Fruit fly (Drosophila melanogaster) whole organism, embryonic: ENCODE data around the gene Tbca.

Experiments
- Atf3 ChIP-seq: fragments of 200-800 bp; sonication (Bioruptor generic); optimal IDR thresholded peaks from 3 replicates; lab custom pipeline; 2016; ENCODE audit warnings: missing biosample characterization, missing genetic modification characterization
- CG10366 ChIP-seq: fragments of 200-800 bp; sonication (Bioruptor generic); IDR thresholded peaks from 2 replicates; pipeline ENCODE4 v1.3.6; 2022; ENCODE audit warnings: missing biosample characterization, missing genetic modification characterization
- CG12071 ChIP-seq: fragments of 200-800 bp; sonication (Bioruptor generic); optimal IDR thresholded peaks from 3 replicates; lab custom pipeline; 2018; ENCODE audit warnings: missing biosample characterization, mild to moderate bottlenecking, missing genetic modification characterization
- CG12155 ChIP-seq: fragments of 200-800 bp; sonication (Bioruptor generic); optimal IDR thresholded peaks from 3 replicates; lab custom pipeline; 2016; ENCODE audit warnings: missing biosample characterization, missing genetic modification characterization
- CG12391 ChIP-seq: fragments of 200-800 bp; sonication (Bioruptor generic); optimal IDR thresholded peaks from 3 replicates; lab custom pipeline; 2018; ENCODE audit warnings: missing biosample characterization, mild to moderate bottlenecking, missing genetic modification characterization, moderate library complexity
- CG13287 ChIP-seq: fragments of 200-800 bp; sonication (Bioruptor generic); IDR thresholded peaks from 2 replicates; pipeline ENCODE4 v1.3.6; 2022; ENCODE audit warnings: missing biosample characterization, missing genetic modification characterization; ENCODE audit not compliant: partially characterized antibody
- CG13296 ChIP-seq: fragments of 200-800 bp; sonication (Bioruptor generic); optimal IDR thresholded peaks from 3 replicates; lab custom pipeline; 2018; ENCODE audit warnings: missing biosample characterization, mild to moderate bottlenecking, missing genetic modification characterization
- CG17802 ChIP-seq: fragments of 200-800 bp; sonication (Bioruptor generic); optimal IDR thresholded peaks from 2 replicates; lab custom pipeline; 2018; ENCODE audit warnings: missing biosample characterization, mild to moderate bottlenecking, missing genetic modification characterization, moderate library complexity
- CG1792 ChIP-seq: fragments of 200-800 bp; sonication (Bioruptor generic); optimal IDR thresholded peaks from 2 replicates; lab custom pipeline; 2016; ENCODE audit warnings: missing biosample characterization, missing genetic modification characterization
- CG1832 ChIP-seq: fragments of 200-800 bp; sonication (Bioruptor generic); optimal IDR thresholded peaks from 2 replicates; lab custom pipeline; 2017; ENCODE audit warnings: missing biosample characterization, mild to moderate bottlenecking, missing genetic modification characterization, inconsistent platforms
- CG18619 ChIP-seq: fragments of 200-800 bp; sonication (Bioruptor generic); optimal IDR thresholded peaks from 3 replicates; lab custom pipeline; 2017; ENCODE audit warnings: missing biosample characterization, mild to moderate bottlenecking, missing genetic modification characterization
- CG2116 ChIP-seq: fragments of 200-800 bp; sonication (Bioruptor generic); optimal IDR thresholded peaks from 3 replicates; lab custom pipeline; 2018; ENCODE audit warnings: missing biosample characterization, mild to moderate bottlenecking, missing genetic modification characterization
- CG2120 ChIP-seq: fragments of 200-800 bp; sonication (Bioruptor generic); optimal IDR thresholded peaks from 3 replicates; lab custom pipeline; 2016; ENCODE audit warnings: missing biosample characterization, missing genetic modification characterization
- CG30431 ChIP-seq: fragments of 200-800 bp; sonication (Bioruptor generic); optimal IDR thresholded peaks from 2 replicates; lab custom pipeline; 2017; ENCODE audit warnings: missing biosample characterization, missing genetic modification characterization
- CG3281 ChIP-seq: fragments of 200-800 bp; sonication (Bioruptor generic); optimal IDR thresholded peaks from 3 replicates; lab custom pipeline; 2017; ENCODE audit warnings: missing biosample characterization, mild to moderate bottlenecking, missing genetic modification characterization
- CG9797 ChIP-seq: fragments of 200-800 bp; sonication (Bioruptor generic); optimal IDR thresholded peaks from 3 replicates; lab custom pipeline; 2018; ENCODE audit warnings: missing biosample characterization, mild to moderate bottlenecking, missing genetic modification characterization
- Camta ChIP-seq: fragments of 200-800 bp; sonication (Bioruptor generic); optimal IDR thresholded peaks from 2 replicates; lab custom pipeline; 2016; ENCODE audit warnings: missing biosample characterization, missing genetic modification characterization
- D ChIP-seq, 2 experiments: fragments of 200-800 bp in 1 of 2; fragments of >200 bp in 1 of 2; sonication (Bioruptor generic) in 1 of 2; optimal IDR thresholded peaks; 2 replicates in 1 of 2; 3 replicates in 1 of 2; lab custom pipeline; 2017; ENCODE audit warnings: mild to moderate bottlenecking in 1 of 2, missing biosample characterization in 1 of 2, missing genetic modification characterization in 1 of 2, missing genetic modification reagents in 1 of 2
- Hr39 ChIP-seq: fragments of >200 bp; optimal IDR thresholded peaks from 2 replicates; lab custom pipeline; 2017
- MESR4 ChIP-seq: fragments of 200-800 bp; sonication (Bioruptor generic); optimal IDR thresholded peaks from 2 replicates; lab custom pipeline; 2018; ENCODE audit warnings: missing biosample characterization, mild to moderate bottlenecking, missing genetic modification characterization, moderate library complexity
- Max ChIP-seq: fragments of 200-800 bp; sonication (Bioruptor generic); optimal IDR thresholded peaks from 2 replicates; lab custom pipeline; 2016; ENCODE audit warnings: missing biosample characterization, mild to moderate bottlenecking, missing genetic modification characterization
- abd-A ChIP-seq: fragments of 200-800 bp; sonication (Bioruptor generic); optimal IDR thresholded peaks from 3 replicates; lab custom pipeline; 2019; ENCODE audit warnings: missing biosample characterization, mild to moderate bottlenecking, missing genetic modification characterization, moderate library complexity
- ase ChIP-seq: fragments of 200-800 bp; sonication (Bioruptor generic); IDR thresholded peaks from 3 replicates; pipeline ENCODE4 v1.3.6; 2022; ENCODE audit warnings: missing biosample characterization, missing genetic modification characterization
- btn ChIP-seq: fragments of 200-800 bp; sonication (Bioruptor generic); optimal IDR thresholded peaks from 2 replicates; lab custom pipeline; 2016; ENCODE audit warnings: missing biosample characterization, missing genetic modification characterization
- cg ChIP-seq: fragments of 200-800 bp; sonication (Bioruptor generic); optimal IDR thresholded peaks from 3 replicates; lab custom pipeline; 2019; ENCODE audit warnings: missing biosample characterization, mild to moderate bottlenecking, missing genetic modification characterization, moderate library complexity
- crc ChIP-seq: fragments of 200-800 bp; sonication (Bioruptor generic); optimal IDR thresholded peaks from 2 replicates; lab custom pipeline; 2016; ENCODE audit warnings: missing biosample characterization, missing genetic modification characterization
- croc ChIP-seq: fragments of 200-800 bp; sonication (Bioruptor generic); conservative IDR thresholded peaks from 3 replicates; pipeline ENCODE4 v1.3.6; 2022; ENCODE audit warnings: missing biosample characterization, missing genetic modification characterization
- crol ChIP-seq: fragments of 200-800 bp; sonication (Bioruptor generic); IDR thresholded peaks from 2 replicates; pipeline ENCODE4 v1.3.6; 2022; ENCODE audit warnings: missing biosample characterization, missing genetic modification characterization
- danr ChIP-seq: fragments of 200-800 bp; sonication (Bioruptor generic); IDR thresholded peaks from 2 replicates; pipeline ENCODE4 v1.3.6; 2022; ENCODE audit warnings: missing biosample characterization, missing genetic modification characterization
- dm ChIP-seq: fragments of 200-800 bp; sonication (Bioruptor generic); optimal IDR thresholded peaks from 3 replicates; lab custom pipeline; 2016; ENCODE audit warnings: missing biosample characterization, missing genetic modification characterization
- dmrt99B ChIP-seq: fragments of 200-800 bp; sonication (Bioruptor generic); optimal IDR thresholded peaks from 2 replicates; lab custom pipeline; 2018; ENCODE audit warnings: missing biosample characterization, mild to moderate bottlenecking, missing genetic modification characterization, moderate library complexity
- gcm ChIP-seq: fragments of 200-800 bp; sonication (Bioruptor generic); optimal IDR thresholded peaks from 2 replicates; lab custom pipeline; 2019; ENCODE audit warnings: missing biosample characterization, mild to moderate bottlenecking, missing genetic modification characterization, moderate library complexity
- grau ChIP-seq: fragments of 200-800 bp; optimal IDR thresholded peaks from 3 replicates; lab custom pipeline; 2019; ENCODE audit warnings: missing biosample characterization, mild to moderate bottlenecking, missing genetic modification characterization, moderate library complexity
- ken ChIP-seq: fragments of 200-800 bp; sonication (Bioruptor generic); IDR thresholded peaks from 3 replicates; pipeline ENCODE4 v1.3.6; 2022; ENCODE audit warnings: missing biosample characterization, missing genetic modification characterization
- knrl ChIP-seq: fragments of 200-800 bp; sonication (Bioruptor generic); IDR thresholded peaks from 3 replicates; pipeline ENCODE4 v1.3.6; 2022; ENCODE audit warnings: missing biosample characterization, missing genetic modification characterization; ENCODE audit not compliant: partially characterized antibody
- lbe ChIP-seq: fragments of 200-800 bp; sonication (Bioruptor generic); optimal IDR thresholded peaks from 2 replicates; lab custom pipeline; 2016; ENCODE audit warnings: missing biosample characterization, mild to moderate bottlenecking, missing genetic modification characterization
- lov ChIP-seq, 2 experiments: fragments of 200-800 bp in 1 of 2; fragments of >200 bp in 1 of 2; sonication (Bioruptor generic) in 1 of 2; IDR thresholded peaks in 1 of 2; optimal IDR thresholded peaks in 1 of 2; 2 replicates in 1 of 2; 3 replicates in 1 of 2; pipeline versions ENCODE4 v1.3.6 to Lab custom; 2017 to 2022; ENCODE audit warnings: missing biosample characterization in 1 of 2, missing genetic modification characterization in 1 of 2
- nerfin-1 ChIP-seq: fragments of 200-800 bp; sonication (Bioruptor generic); optimal IDR thresholded peaks from 3 replicates; lab custom pipeline; 2019; ENCODE audit warnings: missing biosample characterization, mild to moderate bottlenecking, missing genetic modification characterization, moderate library complexity
- nom ChIP-seq: fragments of 200-800 bp; sonication (Bioruptor generic); optimal IDR thresholded peaks from 2 replicates; lab custom pipeline; 2017; ENCODE audit warnings: missing biosample characterization, missing genetic modification characterization, mild to moderate bottlenecking, moderate library complexity, missing genetic modification reagents
- peb ChIP-seq: fragments of 200-800 bp; sonication (Bioruptor generic); IDR thresholded peaks from 2 replicates; pipeline ENCODE4 v1.3.6; 2022; ENCODE audit warnings: missing biosample characterization, missing genetic modification characterization
- pzg ChIP-seq: fragments of 200-800 bp; sonication (Bioruptor generic); optimal IDR thresholded peaks from 3 replicates; lab custom pipeline; 2018; ENCODE audit warnings: missing biosample characterization, mild to moderate bottlenecking, missing genetic modification characterization, moderate library complexity
- schlank ChIP-seq: fragments of 200-800 bp; sonication (Bioruptor generic); optimal IDR thresholded peaks from 2 replicates; lab custom pipeline; 2018; ENCODE audit warnings: missing biosample characterization, mild to moderate bottlenecking, missing genetic modification characterization
- scrt ChIP-seq: fragments of 200-800 bp; sonication (Bioruptor generic); optimal IDR thresholded peaks from 2 replicates; lab custom pipeline; 2018; ENCODE audit warnings: missing biosample characterization, mild to moderate bottlenecking, missing genetic modification characterization, moderate library complexity
- sima ChIP-seq: fragments of 200-800 bp; sonication (Bioruptor generic); optimal IDR thresholded peaks from 2 replicates; lab custom pipeline; 2016; ENCODE audit warnings: missing biosample characterization, missing genetic modification characterization
- slbo ChIP-seq: fragments of 200-800 bp; sonication (Bioruptor generic); IDR thresholded peaks from 2 replicates; pipeline ENCODE4 v1.3.6; 2022; ENCODE audit warnings: missing biosample characterization, missing genetic modification characterization
- sr ChIP-seq: fragments of 200-800 bp; sonication (Bioruptor generic); IDR thresholded peaks from 3 replicates; pipeline ENCODE4 v1.3.6; 2022; ENCODE audit warnings: missing biosample characterization, missing genetic modification characterization
- ttk ChIP-seq: fragments of 200-800 bp; sonication (Bioruptor generic); IDR thresholded peaks from 2 replicates; pipeline ENCODE4 v2.1.2; 2022; ENCODE audit warnings: missing biosample characterization, missing genetic modification characterization

The Tbca gene

dm6 chr3R:31718168-31718565, 25.1 kb upstream of the Tbca start (continued):
- TF ChIP-seq CG12391 (tag; lab: Kevin White, UChicago) (no peak), D (optimal IDR thresholded peaks at IDR 0.05; lab: Kevin White, UChicago) (no peak), D (GFP tag; optimal IDR thresholded peaks at IDR 0.05; lab: Kevin White, UChicago) (no peak), MESR4 (GFP tag; lab: Kevin White, UChicago) (no peak), knrl (GFP tag; lab: Robert Waterston, UW) (no peak), lbe (no peak), dmrt99B (tag; lab: Kevin White, UChicago) (peak; percentile 15), crc (GFP tag; lab: Kevin White, UChicago) (no peak)

dm6 chr3R:31718967-31719366, 24.3 kb upstream of the Tbca start:
- TF ChIP-seq grau (tag; lab: Kevin White, UChicago) (no peak), nom (peak; percentile 54), nerfin-1 (tag; lab: Kevin White, UChicago) (no peak)

dm6 chr3R:31719497-31719896, 23.8 kb upstream of the Tbca start:
- TF ChIP-seq sima (no peak), CG2116 (GFP tag; lab: Kevin White, UChicago) (no peak), croc (GFP tag; lab: Robert Waterston, UW) (no peak), schlank (no peak), btn (GFP tag; lab: Kevin White, UChicago) (no peak), ase (GFP tag; lab: Robert Waterston, UW) (no peak), Atf3 (GFP tag; lab: Kevin White, UChicago) (no peak), CG12155 (GFP tag; lab: Kevin White, UChicago) (no peak), pzg (GFP tag; lab: Kevin White, UChicago) (no peak), gcm (GFP tag; lab: Kevin White, UChicago) (peak; percentile 41), CG12071 (no peak), danr (GFP tag; lab: Robert Waterston, UW) (no peak), cg (GFP tag; lab: Kevin White, UChicago) (no peak), CG13296 (GFP tag; lab: Kevin White, UChicago) (no peak), CG3281 (no peak), CG9797 (GFP tag; lab: Kevin White, UChicago) (no peak), CG30431 (GFP tag; lab: Kevin White, UChicago) (no peak), ttk (GFP tag; lab: Robert Waterston, UW) (peak; percentile 30; the same call in 1 of the 2 replicates), CG17802 (tag; lab: Kevin White, UChicago) (no peak), ken (GFP tag; lab: Robert Waterston, UW) (0 out of 3 replicates have a peak, but pooled peaks have one; percentile 11), scrt (GFP tag; lab: Kevin White, UChicago) (no peak), slbo (GFP tag; lab: Robert Waterston, UW) (0 out of 2 replicates have a peak, but pooled peaks have one; percentile 14), CG1792 (no peak), dm (GFP tag; lab: Kevin White, UChicago) (no peak), lov (optimal IDR thresholded peaks at IDR 0.05; lab: Kevin White, UChicago) (no peak), lov (GFP tag; IDR thresholded peaks at IDR 0.05; lab: Robert Waterston, UW) (0 out of 3 replicates have a peak, but pooled peaks have one; percentile 29), CG13287 (GFP tag; lab: Robert Waterston, UW) (no peak), peb (GFP tag; lab: Robert Waterston, UW) (no peak), Hr39 (lab: Kevin White, UChicago) (no peak), abd-A (no peak), Camta (GFP tag; lab: Kevin White, UChicago) (no peak), Max (GFP tag; lab: Kevin White, UChicago) (no peak), crol (peak; percentile 54), sr (GFP tag; lab: Robert Waterston, UW) (peak; percentile 75; the same call in 2 of the 3 replicates), CG18619 (no peak), CG1832 (GFP tag; lab: Kevin White, UChicago) (no peak), CG2120 (GFP tag; lab: Kevin White, UChicago) (no peak), CG10366 (GFP tag; lab: Robert Waterston, UW) (0 out of 2 replicates have a peak, but pooled peaks have one; percentile 16)
